Fruit fly (Drosophila melanogaster): Measurements from ENCODE around the gene modSP.

Gene modSP

DNA sequence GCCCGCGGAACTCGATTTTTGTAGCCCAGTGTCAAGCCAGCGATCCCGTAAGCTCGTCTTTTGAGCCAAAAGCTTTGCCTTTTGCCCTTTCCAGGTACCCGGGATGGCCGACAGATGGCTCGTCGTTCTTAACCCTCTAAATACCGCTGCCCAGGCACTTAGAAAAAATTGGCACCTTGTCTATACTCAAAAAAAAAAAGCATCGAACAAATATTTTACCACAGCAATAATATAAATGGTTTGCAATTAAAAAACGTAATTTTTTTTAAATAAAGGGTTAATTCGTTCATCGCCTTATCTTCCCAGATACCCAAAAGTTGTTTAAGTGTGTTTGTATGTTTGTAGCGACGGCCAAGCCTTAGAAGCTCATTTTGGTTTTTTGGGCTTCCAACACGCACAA, 48.8 kb upstream of the modSP start (continued):
- TF ChIP-seq CG6689 (GFP tag; IDR thresholded peaks at IDR 0.05), result peak; percentile 35; the same call in 1 of the 2 replicates
- peak; percentile 43; the same call in 1 of the 2 replicates for TF ChIP-seq ara (GFP tag; IDR thresholded peaks at IDR 0.05)
- TF ChIP-seq CG31388 (GFP tag; optimal IDR thresholded peaks at IDR 0.05), result no peak
- TF ChIP-seq CG6272 (GFP tag; IDR thresholded peaks at IDR 0.05), result no peak; the same call in none of the 2 replicates
- TF ChIP-seq lov (optimal IDR thresholded peaks at IDR 0.05), result no peak
- no peak for TF ChIP-seq lov (GFP tag; IDR thresholded peaks at IDR 0.05)
- TF ChIP-seq pan (optimal IDR thresholded peaks at IDR 0.05), result no peak
- TF ChIP-seq pan (GFP tag; optimal IDR thresholded peaks at IDR 0.05 in 1 of 2, IDR thresholded peaks at IDR 0.05 in 1 of 2), result peak in 1 of 2 experiments; percentile 66
- TF ChIP-seq CG7271 (tag; optimal IDR thresholded peaks at IDR 0.05), result no peak
- peak; percentile 69 for TF ChIP-seq CG32532 (GFP tag; IDR thresholded peaks at IDR 0.05)
- TF ChIP-seq chif (GFP tag; optimal IDR thresholded peaks at IDR 0.05), result peak; percentile 38 to 43
- TF ChIP-seq gce (GFP tag; IDR thresholded peaks at IDR 0.05), result no peak
- peak; percentile 12 to 27 for TF ChIP-seq Pdp1 (GFP tag; optimal IDR thresholded peaks at IDR 0.05)
- TF ChIP-seq CG6683 (GFP tag; optimal IDR thresholded peaks at IDR 0.05), result no peak
- TF ChIP-seq psq (GFP tag; optimal IDR thresholded peaks at IDR 0.05), result no peak
- TF ChIP-seq CG4854 (GFP tag; optimal IDR thresholded peaks at IDR 0.05), result peak; percentile 1
- peak; percentile 37 for TF ChIP-seq CG13775 (GFP tag; optimal IDR thresholded peaks at IDR 0.05)
- peak; percentile 21 for TF ChIP-seq CG6813 (GFP tag; optimal IDR thresholded peaks at IDR 0.05)
- TF ChIP-seq rib (GFP tag; IDR thresholded peaks at IDR 0.05), result no peak
- no peak for TF ChIP-seq da (GFP tag; optimal IDR thresholded peaks at IDR 0.05)
- no peak for TF ChIP-seq Dip2 (GFP tag; IDR thresholded peaks at IDR 0.05)
- TF ChIP-seq CG2889 (GFP tag; IDR thresholded peaks at IDR 0.05), result no peak
- no peak for TF ChIP-seq CG15011 (GFP tag; optimal IDR thresholded peaks at IDR 0.05)
- no peak for TF ChIP-seq sim (GFP tag; IDR thresholded peaks at IDR 0.05)
- no peak for TF ChIP-seq onecut (GFP tag; IDR thresholded peaks at IDR 0.05)
- no peak for TF ChIP-seq D19A (tag; optimal IDR thresholded peaks at IDR 0.05)
- no peak for TF ChIP-seq Awh (GFP tag; IDR thresholded peaks at IDR 0.05)
- TF ChIP-seq HLHmδ (GFP tag; optimal IDR thresholded peaks at IDR 0.05), result no peak
- no peak for TF ChIP-seq luna (GFP tag; optimal IDR thresholded peaks at IDR 0.05)
- TF ChIP-seq CG18599 (GFP tag; optimal IDR thresholded peaks at IDR 0.05), result peak; percentile 66
- no peak for TF ChIP-seq exex (tag; optimal IDR thresholded peaks at IDR 0.05)
- TF ChIP-seq CG9876 (GFP tag; optimal IDR thresholded peaks at IDR 0.05), result no peak
- no peak for TF ChIP-seq CG11398 (GFP tag; optimal IDR thresholded peaks at IDR 0.05)
- no peak for TF ChIP-seq CG6654 (GFP tag; optimal IDR thresholded peaks at IDR 0.05)
- TF ChIP-seq tin (GFP tag; optimal IDR thresholded peaks at IDR 0.05), result peak; percentile 26
- no peak for TF ChIP-seq CG33557 (GFP tag; optimal IDR thresholded peaks at IDR 0.05)
- TF ChIP-seq Dad (GFP tag; optimal IDR thresholded peaks at IDR 0.05), result peak; percentile 44
- TF ChIP-seq CG9437 (GFP tag; optimal IDR thresholded peaks at IDR 0.05), result peak; percentile 24
- TF ChIP-seq crc (GFP tag; optimal IDR thresholded peaks at IDR 0.05), result peak; percentile 7
- TF ChIP-seq CG2202 (tag; optimal IDR thresholded peaks at IDR 0.05), result no peak
- no peak for TF ChIP-seq CG13894 (tag; optimal IDR thresholded peaks at IDR 0.05)
- peak; percentile 60 for TF ChIP-seq Xbp1 (GFP tag; optimal IDR thresholded peaks at IDR 0.05)
- TF ChIP-seq wor (GFP tag; IDR thresholded peaks at IDR 0.05), result no peak
- no peak for TF ChIP-seq Mad (GFP tag; optimal IDR thresholded peaks at IDR 0.05)
- TF ChIP-seq CG7839 (tag; optimal IDR thresholded peaks at IDR 0.05), result peak; percentile 48
- TF ChIP-seq HLH4C (GFP tag; IDR thresholded peaks at IDR 0.05; ENCODE audit: partially characterized antibody), result no peak
- TF ChIP-seq CG12071 (GFP tag; optimal IDR thresholded peaks at IDR 0.05), result no peak
- no peak for TF ChIP-seq CG3995 (GFP tag; optimal IDR thresholded peaks at IDR 0.05)
- TF ChIP-seq fru (optimal IDR thresholded peaks at IDR 0.05), result no peak
- TF ChIP-seq Mrtf (GFP tag; IDR thresholded peaks at IDR 0.05), result peak; percentile 50; the same call in 1 of the 3 replicates
- TF ChIP-seq ATbp (GFP tag; optimal IDR thresholded peaks at IDR 0.05), result peak; percentile 36
- TF ChIP-seq CG11247 (GFP tag; IDR thresholded peaks at IDR 0.05), result no peak
- no peak for TF ChIP-seq CG4820 (GFP tag; optimal IDR thresholded peaks at IDR 0.05)
